Fruit fly (Drosophila melanogaster) whole organism, embryonic: Measurements from ENCODE around the gene CG3184.

Source experiments
- Bdp1 ChIP-seq: fragments of 200-800 bp; sonication (Bioruptor generic); optimal IDR thresholded peaks from 3 replicates; lab custom pipeline; 2016; ENCODE audit warnings: missing biosample characterization, missing genetic modification characterization
- Bteb2 ChIP-seq: fragments of 200-800 bp; sonication (Bioruptor generic); optimal IDR thresholded peaks from 2 replicates; lab custom pipeline; 2016; ENCODE audit warnings: missing biosample characterization, missing genetic modification characterization
- CG1233 ChIP-seq: fragments of 200-800 bp; sonication (Bioruptor generic); optimal IDR thresholded peaks from 4 replicates; lab custom pipeline; 2018; ENCODE audit warnings: missing biosample characterization, mild to moderate bottlenecking, missing genetic modification characterization
- CG13894 ChIP-seq: fragments of 200-800 bp; sonication (Bioruptor generic); optimal IDR thresholded peaks from 3 replicates; lab custom pipeline; 2018; ENCODE audit warnings: missing biosample characterization, mild to moderate bottlenecking, missing genetic modification characterization, moderate library complexity
- CG17568 ChIP-seq: fragments of 200-800 bp; sonication (Bioruptor generic); optimal IDR thresholded peaks from 2 replicates; lab custom pipeline; 2018; ENCODE audit warnings: missing biosample characterization, mild to moderate bottlenecking, missing genetic modification characterization, moderate library complexity
- CG17612 ChIP-seq: fragments of 200-800 bp; sonication (Bioruptor generic); IDR thresholded peaks from 2 replicates; pipeline ENCODE4 v1.3.6; 2022; ENCODE audit warnings: missing biosample characterization, missing genetic modification characterization
- CG2889 ChIP-seq: fragments of 200-800 bp; sonication (Bioruptor generic); IDR thresholded peaks from 3 replicates; pipeline ENCODE4 v1.3.6; 2022; ENCODE audit warnings: missing biosample characterization, missing genetic modification characterization
- CG30403 ChIP-seq: fragments of 200-800 bp; sonication (Bioruptor generic); optimal IDR thresholded peaks from 3 replicates; lab custom pipeline; 2016; ENCODE audit warnings: missing biosample characterization, missing genetic modification characterization
- CG3726 ChIP-seq: fragments of 200-800 bp; sonication (Bioruptor generic); IDR thresholded peaks from 3 replicates; pipeline ENCODE4, ENCODE4 v1.3.6; 2022; ENCODE audit warnings: missing biosample characterization, missing genetic modification characterization
- CG3847 ChIP-seq: fragments of 200-800 bp; sonication (Bioruptor generic); IDR thresholded peaks from 2 replicates; pipeline ENCODE4 v1.3.6; 2022; ENCODE audit warnings: missing biosample characterization, missing genetic modification characterization
- CG3995 ChIP-seq: fragments of 200-800 bp; sonication (Bioruptor generic); optimal IDR thresholded peaks from 3 replicates; lab custom pipeline; 2016; ENCODE audit warnings: missing biosample characterization, missing genetic modification characterization
- CG42726 ChIP-seq: fragments of 200-800 bp; sonication (Bioruptor generic); IDR thresholded peaks from 2 replicates; pipeline ENCODE4 v1.3.6; 2022; ENCODE audit warnings: missing biosample characterization, missing genetic modification characterization; ENCODE audit not compliant: partially characterized antibody
- CG4424 ChIP-seq: fragments of 200-800 bp; sonication (Bioruptor generic); optimal IDR thresholded peaks from 3 replicates; lab custom pipeline; 2016; ENCODE audit warnings: missing biosample characterization, missing genetic modification characterization
- CG4820 ChIP-seq: fragments of 200-800 bp; sonication (Bioruptor generic); optimal IDR thresholded peaks from 3 replicates; lab custom pipeline; 2016; ENCODE audit warnings: missing biosample characterization, missing genetic modification characterization
- CG9817 ChIP-seq: fragments of 200-800 bp; sonication (Bioruptor generic); optimal IDR thresholded peaks from 2 replicates; lab custom pipeline; 2018; ENCODE audit warnings: missing biosample characterization, mild to moderate bottlenecking, missing genetic modification characterization, moderate library complexity
- CTCF ChIP-seq: fragments of 200-800 bp; sonication (Bioruptor generic); optimal IDR thresholded peaks from 2 replicates; lab custom pipeline; 2017; ENCODE audit warnings: missing biosample characterization, mild to moderate bottlenecking, missing genetic modification characterization, moderate library complexity
- D ChIP-seq, 2 experiments: fragments of 200-800 bp in 1 of 2; fragments of >200 bp in 1 of 2; sonication (Bioruptor generic) in 1 of 2; optimal IDR thresholded peaks; 2 replicates in 1 of 2; 3 replicates in 1 of 2; lab custom pipeline; 2017; ENCODE audit warnings: mild to moderate bottlenecking in 1 of 2, missing biosample characterization in 1 of 2, missing genetic modification characterization in 1 of 2, missing genetic modification reagents in 1 of 2
- Dip3 ChIP-seq: fragments of 200-800 bp; sonication (Bioruptor generic); optimal IDR thresholded peaks from 3 replicates; lab custom pipeline; 2016; ENCODE audit warnings: missing biosample characterization, missing genetic modification characterization
- Doc2 ChIP-seq: fragments of 200-800 bp; sonication (Bioruptor generic); IDR thresholded peaks from 2 replicates; pipeline ENCODE4 v1.3.6; 2022; ENCODE audit warnings: missing biosample characterization, missing genetic modification characterization
- Dref ChIP-seq: fragments of 200-800 bp; sonication (Bioruptor generic); IDR thresholded peaks from 2 replicates; pipeline ENCODE4 v1.3.6; 2022; ENCODE audit warnings: missing biosample characterization, missing genetic modification characterization
- Elba2 ChIP-seq: fragments of 200-800 bp; sonication (Bioruptor generic); optimal IDR thresholded peaks from 3 replicates; lab custom pipeline; 2016; ENCODE audit warnings: missing biosample characterization, missing genetic modification characterization
- Jarid2 ChIP-seq: fragments of 200-800 bp; sonication (Bioruptor generic); optimal IDR thresholded peaks from 3 replicates; lab custom pipeline; 2017; ENCODE audit warnings: mild to moderate bottlenecking, missing biosample characterization, missing genetic modification reagents, missing genetic modification characterization
- Lpt ChIP-seq: fragments of >200 bp; optimal IDR thresholded peaks from 2 replicates; lab custom pipeline; 2018; ENCODE audit warnings: missing biosample characterization, missing genetic modification characterization
- MESR4 ChIP-seq: fragments of 200-800 bp; sonication (Bioruptor generic); optimal IDR thresholded peaks from 2 replicates; lab custom pipeline; 2018; ENCODE audit warnings: missing biosample characterization, mild to moderate bottlenecking, missing genetic modification characterization, moderate library complexity
- Mad ChIP-seq: fragments of 200-800 bp; sonication (Bioruptor generic); optimal IDR thresholded peaks from 2 replicates; lab custom pipeline; 2016; ENCODE audit warnings: missing biosample characterization, missing genetic modification characterization
- Max ChIP-seq: fragments of 200-800 bp; sonication (Bioruptor generic); optimal IDR thresholded peaks from 2 replicates; lab custom pipeline; 2016; ENCODE audit warnings: missing biosample characterization, mild to moderate bottlenecking, missing genetic modification characterization
- Scr ChIP-seq: fragments of 200-800 bp; sonication (Bioruptor generic); IDR thresholded peaks from 2 replicates; pipeline ENCODE4 v1.3.6; 2022; ENCODE audit warnings: missing biosample characterization, missing genetic modification characterization; ENCODE audit not compliant: partially characterized antibody
- Sin3A ChIP-seq: fragments of >200 bp; optimal IDR thresholded peaks from 2 replicates; lab custom pipeline; 2018
- Spps ChIP-seq: fragments of 200-800 bp; sonication (Bioruptor generic); optimal IDR thresholded peaks from 2 replicates; lab custom pipeline; 2018; ENCODE audit warnings: missing biosample characterization, mild to moderate bottlenecking, missing genetic modification characterization
- ase ChIP-seq: fragments of 200-800 bp; sonication (Bioruptor generic); IDR thresholded peaks from 3 replicates; pipeline ENCODE4 v1.3.6; 2022; ENCODE audit warnings: missing biosample characterization, missing genetic modification characterization
- bab2 ChIP-seq: fragments of 200-800 bp; sonication (Bioruptor generic); optimal IDR thresholded peaks from 2 replicates; lab custom pipeline; 2016; ENCODE audit warnings: missing biosample characterization, missing genetic modification characterization
- ci ChIP-seq: fragments of 200-800 bp; sonication (Bioruptor generic); IDR thresholded peaks from 3 replicates; pipeline ENCODE4 v1.3.6; 2022; ENCODE audit warnings: missing biosample characterization, missing genetic modification characterization
- ewg ChIP-seq: fragments of 200-800 bp; sonication (Bioruptor generic); optimal IDR thresholded peaks from 3 replicates; lab custom pipeline; 2017; ENCODE audit warnings: mild to moderate bottlenecking, missing biosample characterization, missing genetic modification reagents, missing genetic modification characterization
- ind ChIP-seq: fragments of 200-800 bp; sonication (Bioruptor generic); optimal IDR thresholded peaks from 3 replicates; lab custom pipeline; 2016; ENCODE audit warnings: missing biosample characterization, missing genetic modification characterization
- luna ChIP-seq: fragments of 200-800 bp; sonication (Bioruptor generic); optimal IDR thresholded peaks from 2 replicates; lab custom pipeline; 2016; ENCODE audit warnings: missing biosample characterization, missing genetic modification characterization
- nmo ChIP-seq: fragments of 200-800 bp; sonication (Bioruptor generic); optimal IDR thresholded peaks from 2 replicates; lab custom pipeline; 2018; ENCODE audit warnings: missing biosample characterization, mild to moderate bottlenecking, missing genetic modification characterization, moderate library complexity
- peb ChIP-seq: fragments of 200-800 bp; sonication (Bioruptor generic); IDR thresholded peaks from 2 replicates; pipeline ENCODE4 v1.3.6; 2022; ENCODE audit warnings: missing biosample characterization, missing genetic modification characterization
- pho ChIP-seq: fragments of 200-800 bp; sonication (Bioruptor generic); optimal IDR thresholded peaks from 2 replicates; lab custom pipeline; 2016; ENCODE audit warnings: missing biosample characterization, missing genetic modification characterization
- psq ChIP-seq: fragments of 200-800 bp; sonication (Bioruptor generic); optimal IDR thresholded peaks from 2 replicates; lab custom pipeline; 2017; ENCODE audit warnings: missing biosample characterization, missing genetic modification characterization
- row ChIP-seq: fragments of 200-800 bp; sonication (Bioruptor generic); IDR thresholded peaks from 3 replicates; pipeline ENCODE4 v1.3.6; 2022; ENCODE audit warnings: missing biosample characterization, missing genetic modification characterization
- salm ChIP-seq: fragments of 200-800 bp; sonication (Bioruptor generic); optimal IDR thresholded peaks from 2 replicates; lab custom pipeline; 2018; ENCODE audit warnings: missing biosample characterization, mild to moderate bottlenecking, missing genetic modification characterization
- sens-2 ChIP-seq: fragments of 200-800 bp; sonication (Bioruptor generic); IDR thresholded peaks from 2 replicates; pipeline ENCODE4 v1.3.6; 2022; ENCODE audit warnings: missing biosample characterization, missing genetic modification characterization
- sima ChIP-seq: fragments of 200-800 bp; sonication (Bioruptor generic); optimal IDR thresholded peaks from 2 replicates; lab custom pipeline; 2016; ENCODE audit warnings: missing biosample characterization, missing genetic modification characterization
- slp2 ChIP-seq: fragments of 200-800 bp; sonication (Bioruptor generic); optimal IDR thresholded peaks from 2 replicates; lab custom pipeline; 2016; ENCODE audit warnings: missing biosample characterization, missing genetic modification characterization
- ssp ChIP-seq: fragments of 200-800 bp; sonication (Bioruptor generic); IDR thresholded peaks from 2 replicates; pipeline ENCODE4 v1.3.6; 2022; ENCODE audit warnings: missing biosample characterization, missing genetic modification characterization
- sug ChIP-seq: fragments of 200-800 bp; optimal IDR thresholded peaks from 2 replicates; lab custom pipeline; 2019; ENCODE audit warnings: missing biosample characterization, mild to moderate bottlenecking, missing genetic modification characterization, moderate library complexity
- tgo ChIP-seq: fragments of 200-800 bp; sonication (Bioruptor generic); IDR thresholded peaks from 3 replicates; pipeline ENCODE4 v1.3.6; 2022; ENCODE audit warnings: missing biosample characterization, missing genetic modification characterization
- tna ChIP-seq: fragments of 200-800 bp; sonication (Bioruptor generic); IDR thresholded peaks from 2 replicates; pipeline ENCODE4 v1.3.6; 2022; ENCODE audit warnings: missing biosample characterization, missing genetic modification characterization; ENCODE audit not compliant: partially characterized antibody
- trh ChIP-seq: fragments of 200-800 bp; sonication (Bioruptor generic); optimal IDR thresholded peaks from 2 replicates; lab custom pipeline; 2016; ENCODE audit warnings: missing biosample characterization, missing genetic modification characterization
- usp ChIP-seq: fragments of >200 bp; optimal IDR thresholded peaks from 2 replicates; lab custom pipeline; 2017; ENCODE audit warnings: missing biosample characterization, missing genetic modification characterization
- vvl ChIP-seq: fragments of 200-800 bp; sonication (Bioruptor generic); IDR thresholded peaks from 2 replicates; pipeline ENCODE4 v1.3.6; 2022; ENCODE audit warnings: missing biosample characterization, missing genetic modification characterization

CG3184 gene

dm6 chrX:6678635-6679501 is 9.7 kb downstream of the CG3184 start, which contains the start of gene ND-ASHI:
Gene ND-ASHI, minus strand, starts transcription at chrX:6679118.
- peak; percentile 99 for TF ChIP-seq vvl (GFP tag; lab: Robert Waterston, UW)
- peak; percentile 46 for TF ChIP-seq MESR4
- peak; percentile 68 for TF ChIP-seq CG3995 (GFP tag; lab: Kevin White, UChicago)
- TF ChIP-seq ewg: peak; percentile 75
- peak; percentile 92 for TF ChIP-seq CG17612 (GFP tag; lab: Robert Waterston, UW)
- peak; percentile 94 for TF ChIP-seq tgo (GFP tag; lab: Robert Waterston, UW)
- TF ChIP-seq CG13894 (tag; lab: Kevin White, UChicago): peak; percentile 98
- no peak for TF ChIP-seq Sin3A
- TF ChIP-seq Dip3 (GFP tag; lab: Kevin White, UChicago): peak; percentile 94
- TF ChIP-seq tna (GFP tag; lab: Robert Waterston, UW): no peak
- TF ChIP-seq Scr: no peak
- peak; percentile 97 for TF ChIP-seq ci (GFP tag; lab: Robert Waterston, UW)
- TF ChIP-seq luna: peak; percentile 83
- no peak for TF ChIP-seq D (optimal IDR thresholded peaks at IDR 0.05; lab: Kevin White, UChicago)
- TF ChIP-seq D (GFP tag; optimal IDR thresholded peaks at IDR 0.05; lab: Kevin White, UChicago): peak; percentile 88
- no peak for TF ChIP-seq Jarid2 (GFP tag; lab: Kevin White, UChicago)
- peak; percentile 92 for TF ChIP-seq CG1233 (GFP tag; lab: Kevin White, UChicago)
- peak; percentile 83 for TF ChIP-seq slp2
- TF ChIP-seq ase (GFP tag; lab: Robert Waterston, UW): peak; percentile 91
- peak; percentile 90 for TF ChIP-seq peb (GFP tag; lab: Robert Waterston, UW)
- peak; percentile 93 for TF ChIP-seq CG30403 (GFP tag; lab: Kevin White, UChicago)
- peak; percentile 95 for TF ChIP-seq ind (GFP tag; lab: Kevin White, UChicago)
- TF ChIP-seq Doc2 (GFP tag; lab: Robert Waterston, UW): peak; percentile 79
- peak; percentile 95 for TF ChIP-seq CG9817 (tag; lab: Kevin White, UChicago)
- TF ChIP-seq CG3726 (GFP tag; lab: Robert Waterston, UW): peak; percentile 93
- TF ChIP-seq CTCF (GFP tag; lab: Kevin White, UChicago): peak; percentile 66
- peak; percentile 92 for TF ChIP-seq CG4424 (GFP tag; lab: Kevin White, UChicago)
- TF ChIP-seq bab2 (GFP tag; lab: Kevin White, UChicago): peak; percentile 93
- TF ChIP-seq salm (tag; lab: Kevin White, UChicago): peak; percentile 84
- TF ChIP-seq Dref (GFP tag; lab: Robert Waterston, UW): peak; percentile 45
- peak; percentile 95 for TF ChIP-seq sens-2 (GFP tag; lab: Robert Waterston, UW)
- peak; percentile 94 for TF ChIP-seq Max
- TF ChIP-seq Elba2: peak; percentile 81
- no peak for TF ChIP-seq CG42726
- TF ChIP-seq CG4820 (GFP tag; lab: Kevin White, UChicago): peak; percentile 93
- TF ChIP-seq CG3847 (GFP tag; lab: Robert Waterston, UW): peak; percentile 94
- TF ChIP-seq Bdp1: peak; percentile 83
- peak; percentile 76 for TF ChIP-seq trh (GFP tag; lab: Kevin White, UChicago)
- peak; percentile 85 for TF ChIP-seq sima (GFP tag; lab: Kevin White, UChicago)
- TF ChIP-seq Mad: peak; percentile 89
- TF ChIP-seq CG2889: peak; percentile 91
- TF ChIP-seq usp (GFP tag; lab: Kevin White, UChicago): no peak
- TF ChIP-seq nmo (GFP tag; lab: Kevin White, UChicago): peak; percentile 94
- TF ChIP-seq row (GFP tag; lab: Robert Waterston, UW): peak; percentile 95
- peak; percentile 82 for TF ChIP-seq Spps (tag; lab: Kevin White, UChicago)
- TF ChIP-seq ssp (GFP tag; lab: Robert Waterston, UW): peak; percentile 81
- peak; percentile 90 for TF ChIP-seq sug (tag; lab: Kevin White, UChicago)
- no peak for TF ChIP-seq Lpt (GFP tag; lab: Kevin White, UChicago)
- TF ChIP-seq psq (GFP tag; lab: Kevin White, UChicago): peak; percentile 69
- no peak for TF ChIP-seq CG17568 (GFP tag; lab: Kevin White, UChicago)
- TF ChIP-seq pho (GFP tag; lab: Kevin White, UChicago): peak; percentile 93
- peak; percentile 93 for TF ChIP-seq Bteb2 (GFP tag; lab: Kevin White, UChicago)
